Worm (Caenorhabditis elegans) whole organism, L4 larva: ENCODE results near the gene rsp-5.

Experiments used
- F10B5.3 ChIP-seq: sonication (generic microtip); optimal IDR thresholded peaks from 2 replicates; lab custom pipeline; 2016; ENCODE audit warnings: mild to moderate bottlenecking, missing genetic modification characterization, missing compliant biosample characterization
- F44E2.7 ChIP-seq: fragments of 200-800 bp; sonication (Bioruptor generic); IDR thresholded peaks from 2 replicates; pipeline ENCODE4 v2.1.2; 2022; ENCODE audit warnings: missing genetic modification characterization, missing compliant biosample characterization
- T20F7.1 ChIP-seq: fragments of 200-800 bp; sonication (Bioruptor generic); optimal IDR thresholded peaks from 2 replicates; lab custom pipeline; 2018; ENCODE audit warnings: mild to moderate bottlenecking, missing genetic modification characterization, missing compliant biosample characterization
- aha-1 ChIP-seq: fragments of 150-350 bp; peaks from one replicate; lab custom pipeline; 2014; ENCODE audit warnings: missing biosample characterization, missing genetic modification characterization
- aly-2 ChIP-seq: sonication (generic microtip); optimal IDR thresholded peaks from 2 replicates; lab custom pipeline; 2018; ENCODE audit warnings: missing biosample characterization, missing genetic modification characterization
- ama-1 ChIP-seq: fragments of 150-350 bp; optimal IDR thresholded peaks from 2 replicates; lab custom pipeline; 2014; ENCODE audit warnings: inconsistent platforms, mixed read lengths
- attf-4 ChIP-seq: sonication (generic microtip); optimal IDR thresholded peaks from 3 replicates; lab custom pipeline; 2017; ENCODE audit warnings: missing biosample characterization, missing genetic modification characterization
- ceh-32 ChIP-seq: sonication (generic microtip); optimal IDR thresholded peaks from 2 replicates; lab custom pipeline; 2016; ENCODE audit warnings: mild to moderate bottlenecking, missing genetic modification characterization, missing compliant biosample characterization; ENCODE audit not compliant: poor library complexity
- ceh-62 ChIP-seq: sonication (generic microtip); optimal IDR thresholded peaks from 2 replicates; lab custom pipeline; 2017; ENCODE audit warnings: missing biosample characterization, missing genetic modification characterization
- ces-1 ChIP-seq: fragments of 150-350 bp; sonication (generic microtip); optimal IDR thresholded peaks from 4 replicates; lab custom pipeline; 2014; ENCODE audit warnings: missing biosample characterization, missing genetic modification reagents, missing genetic modification characterization
- daf-16 ChIP-seq, 3 experiments: sonication (generic microtip); optimal IDR thresholded peaks; 2 replicates each; lab custom pipeline; 2016 to 2017; ENCODE audit warnings: missing genetic modification characterization in 3 of 3, missing genetic modification reagents in 3 of 3, mild to moderate bottlenecking in 2 of 3, missing compliant biosample characterization in 2 of 3, missing biosample characterization in 1 of 3, moderate library complexity in 1 of 3
- dmd-6 ChIP-seq: fragments of 200-800 bp; sonication (Bioruptor generic); IDR thresholded peaks from 2 replicates; pipeline ENCODE4 v1.3.6; 2022; ENCODE audit warnings: missing genetic modification reagents, missing genetic modification characterization, missing compliant biosample characterization
- dve-1 ChIP-seq: sonication (generic microtip); optimal IDR thresholded peaks from 2 replicates; lab custom pipeline; 2017; ENCODE audit warnings: antibody characterized with exemption, mild to moderate bottlenecking, missing genetic modification characterization, missing compliant biosample characterization; ENCODE audit not compliant: insufficient read depth
- egl-27 ChIP-seq: sonication (generic microtip); optimal IDR thresholded peaks from 3 replicates; lab custom pipeline; 2017; ENCODE audit warnings: missing biosample characterization, missing genetic modification reagents, missing genetic modification characterization
- fkh-10 ChIP-seq: fragments of 150-350 bp; optimal IDR thresholded peaks from 2 replicates; lab custom pipeline; 2014; ENCODE audit warnings: missing biosample characterization, missing genetic modification reagents, missing genetic modification characterization
- hif-1 ChIP-seq, 2 experiments: sonication (generic microtip); optimal IDR thresholded peaks; 2 replicates each; lab custom pipeline; 2016 to 2017; ENCODE audit warnings: missing compliant biosample characterization in 2 of 2, missing genetic modification characterization in 2 of 2, missing genetic modification reagents in 2 of 2, missing genotype in 2 of 2, mild to moderate bottlenecking in 1 of 2
- hlh-11 ChIP-seq: fragments of 200-800 bp; sonication (Bioruptor generic); optimal IDR thresholded peaks from 2 replicates; lab custom pipeline; 2018; ENCODE audit warnings: mild to moderate bottlenecking, missing genetic modification characterization, missing compliant biosample characterization
- lin-1 ChIP-seq: fragments of 200-800 bp; sonication (Bioruptor generic); IDR thresholded peaks from 2 replicates; pipeline ENCODE4 v1.3.6; 2022; ENCODE audit warnings: missing genetic modification reagents, missing genetic modification characterization, missing compliant biosample characterization
- lin-13 ChIP-seq: fragments of 150-350 bp; optimal IDR thresholded peaks from 2 replicates; lab custom pipeline; 2014; ENCODE audit warnings: missing biosample characterization, missing genetic modification reagents, missing genetic modification characterization
- lin-38 ChIP-seq: fragments of 200-800 bp; sonication (Bioruptor generic); IDR thresholded peaks from 2 replicates; pipeline ENCODE4 v1.3.6; 2022; ENCODE audit warnings: missing genetic modification reagents, missing genetic modification characterization, missing compliant biosample characterization
- lsy-2 ChIP-seq, 2 experiments: fragments of 150-350 bp in 1 of 2; sonication (generic microtip) in 1 of 2; optimal IDR thresholded peaks; 2 replicates each; lab custom pipeline; 2014 to 2017; ENCODE audit warnings: missing biosample characterization in 2 of 2, missing genetic modification characterization in 2 of 2
- madf-5 ChIP-seq, 2 experiments: fragments of 200-800 bp; sonication (Bioruptor generic); IDR thresholded peaks; 2 replicates each; pipeline ENCODE4 v1.3.6; 2022; ENCODE audit warnings: missing compliant biosample characterization in 2 of 2, missing genetic modification characterization in 2 of 2
- mdt-29 ChIP-seq: fragments of 200-800 bp; sonication (Bioruptor generic); IDR thresholded peaks from 2 replicates; pipeline ENCODE4 v1.3.6; 2022; ENCODE audit warnings: missing genetic modification reagents, missing genetic modification characterization, missing compliant biosample characterization
- mep-1 ChIP-seq: fragments of 150-350 bp; sonication (generic microtip); optimal IDR thresholded peaks from 3 replicates; lab custom pipeline; 2014; ENCODE audit warnings: missing biosample characterization, missing genetic modification characterization
- mxl-3 ChIP-seq: fragments of 200-800 bp; sonication (Bioruptor generic); optimal IDR thresholded peaks from 2 replicates; lab custom pipeline; 2018; ENCODE audit warnings: mild to moderate bottlenecking, missing genetic modification characterization, missing compliant biosample characterization
- nhr-102 ChIP-seq: sonication (generic microtip); optimal IDR thresholded peaks from 2 replicates; lab custom pipeline; 2016; ENCODE audit warnings: mild to moderate bottlenecking, missing genetic modification characterization, moderate library complexity, missing compliant biosample characterization
- nhr-11 ChIP-seq: fragments of 150-350 bp; optimal IDR thresholded peaks from 2 replicates; lab custom pipeline; 2014; ENCODE audit warnings: missing biosample characterization, missing genetic modification characterization
- nhr-28 ChIP-seq: fragments of 150-350 bp; optimal IDR thresholded peaks from 2 replicates; lab custom pipeline; 2014; ENCODE audit warnings: missing biosample characterization, missing genetic modification characterization
- nhr-42 ChIP-seq: fragments of 200-800 bp; sonication (Bioruptor generic); IDR thresholded peaks from 2 replicates; pipeline ENCODE4 v1.3.6; 2022; ENCODE audit warnings: missing genetic modification characterization, missing compliant biosample characterization
- nhr-48 ChIP-seq: sonication (generic microtip); optimal IDR thresholded peaks from 2 replicates; lab custom pipeline; 2016; ENCODE audit warnings: mild to moderate bottlenecking, missing genetic modification characterization, missing compliant biosample characterization
- saeg-2 ChIP-seq: fragments of 200-800 bp; sonication (Bioruptor generic); IDR thresholded peaks from 2 replicates; pipeline ENCODE4 v1.3.6; 2022; ENCODE audit warnings: missing genetic modification reagents, missing genetic modification characterization, missing compliant biosample characterization
- set-16 ChIP-seq: fragments of 200-800 bp; sonication (Bioruptor generic); IDR thresholded peaks from 2 replicates; pipeline ENCODE4 v1.3.6; 2022; ENCODE audit warnings: missing genetic modification reagents, missing genetic modification characterization, missing compliant biosample characterization
- tra-1 ChIP-seq: fragments of 200-800 bp; sonication (Bioruptor generic); IDR thresholded peaks from 2 replicates; pipeline ENCODE4 v1.3.6; 2022; ENCODE audit warnings: missing genetic modification reagents, missing genetic modification characterization, missing compliant biosample characterization
- unc-62 ChIP-seq, 3 experiments: fragments of 150-350 bp in 1 of 3; sonication (generic microtip); optimal IDR thresholded peaks in 2 of 3; peaks in 1 of 3; 1 replicate in 1 of 3; 2 replicates in 2 of 3; lab custom pipeline; 2014 to 2017; ENCODE audit warnings: missing biosample characterization in 3 of 3, missing genetic modification characterization in 3 of 3, missing genetic modification reagents in 3 of 3, missing genotype in 1 of 3
- vab-7 ChIP-seq: fragments of 200-800 bp; sonication (Bioruptor generic); IDR thresholded peaks from 2 replicates; pipeline ENCODE4 v1.3.6; 2022; ENCODE audit warnings: missing genetic modification reagents, missing genetic modification characterization, missing compliant biosample characterization
- zfp-3 ChIP-seq: fragments of 200-800 bp; sonication (Bioruptor generic); conservative IDR thresholded peaks from 2 replicates; pipeline ENCODE4 v1.3.6; 2022; ENCODE audit warnings: missing genetic modification reagents, missing genetic modification characterization, missing compliant biosample characterization

rsp-5 gene

ce11 chrII:6523940-6524339, 34.0 kb downstream of the rsp-5 start:
- TF ChIP-seq aly-2 (no peak), zfp-3 (GFP tag; lab: Robert Waterston, UW) (0 out of 2 replicates have a peak, but pooled peaks have one; percentile 7), set-16 (GFP tag; lab: Robert Waterston, UW) (no peak), aha-1 (tag; lab: Kevin White, UChicago) (peak; percentile 91)
- TF ChIP-seq, all 104 proteins: peak for 2

- peak; percentile 21 for TF ChIP-seq dve-1 (tag; lab: Kevin White, UChicago)
- no peak for TF ChIP-seq daf-16 (GFP tag; optimal IDR thresholded peaks at IDR 0.05; lab: Kevin White, UChicago)
- peak; percentile 72 for TF ChIP-seq daf-16 (tag; optimal IDR thresholded peaks at IDR 0.05; lab: Kevin White, UChicago)
- no peak for TF ChIP-seq T20F7.1 (GFP tag; lab: Kevin White, UChicago)
- TF ChIP-seq nhr-42 (GFP tag; lab: Robert Waterston, UW) = no peak
- TF ChIP-seq hlh-11 (tag; lab: Kevin White, UChicago) = peak; percentile 67
- TF ChIP-seq unc-62 (GFP tag; optimal IDR thresholded peaks at IDR 0.05 in 1 of 2; lab: Kevin White, UChicago) = no peak
- TF ChIP-seq unc-62 (tag; optimal IDR thresholded peaks at IDR 0.05; lab: Kevin White, UChicago) = no peak
- 0 out of 2 replicates have a peak, but pooled peaks have one; percentile 32 for TF ChIP-seq dmd-6 (GFP tag; lab: Robert Waterston, UW)
- TF ChIP-seq mep-1 (tag; lab: Kevin White, UChicago) = no peak
- TF ChIP-seq, all 104 proteins: peak for 4
These were observed 34.6 kb downstream of the rsp-5 start, which contains the start of gene C56E6.2 for ce11 chrII:6524501-6524977. Gene C56E6.2 (plus strand): TSS chrII:6524927.

ce11 chrII:6526136-6526684, 36.2 kb downstream of the rsp-5 start:
- TF ChIP-seq lin-38 = peak; percentile 34; the same call in 1 of the 2 replicates
- TF ChIP-seq unc-62 (GFP tag; optimal IDR thresholded peaks at IDR 0.05 in 1 of 2; lab: Kevin White, UChicago) = peak in 1 of 2 experiments; percentile 10
- TF ChIP-seq unc-62 (tag; optimal IDR thresholded peaks at IDR 0.05; lab: Kevin White, UChicago) = no peak
- TF ChIP-seq mep-1 (tag; lab: Kevin White, UChicago) = no peak
- no peak for TF ChIP-seq daf-16 (GFP tag; optimal IDR thresholded peaks at IDR 0.05; lab: Kevin White, UChicago)
- TF ChIP-seq daf-16 (tag; optimal IDR thresholded peaks at IDR 0.05; lab: Kevin White, UChicago) = peak; percentile 91
- TF ChIP-seq mxl-3 (GFP tag; lab: Kevin White, UChicago) = no peak
- no peak for TF ChIP-seq egl-27 (tag; lab: Kevin White, UChicago)
- peak; percentile 7 for TF ChIP-seq dve-1 (tag; lab: Kevin White, UChicago)
- TF ChIP-seq nhr-102 = peak; percentile 52

ce11 chrII:6528629-6529028, 38.7 kb downstream of the rsp-5 start, which contains the start of gene C56E6.4:
Gene C56E6.4 (minus strand): TSS chrII:6528729.
- TF ChIP-seq saeg-2 (GFP tag; lab: Robert Waterston, UW) = no peak
- TF ChIP-seq nhr-11 = no peak
- TF ChIP-seq hif-1 (tag; optimal IDR thresholded peaks at IDR 0.05; lab: Kevin White, UChicago) = no peak
- no peak for TF ChIP-seq ama-1 (lab: Kevin White, UChicago)
- TF ChIP-seq mdt-29 = no peak
- no peak for TF ChIP-seq nhr-48
- TF ChIP-seq F44E2.7 (GFP tag; lab: Robert Waterston, UW) = no peak
- no peak for TF ChIP-seq lin-13 (GFP tag; lab: Kevin White, UChicago)
- TF ChIP-seq ces-1 (GFP tag; lab: Kevin White, UChicago) = no peak
- no peak for TF ChIP-seq aha-1 (tag; lab: Kevin White, UChicago)
- TF ChIP-seq lsy-2 (tag; optimal IDR thresholded peaks at IDR 0.05; lab: Kevin White, UChicago) = no peak
- no peak for TF ChIP-seq madf-5 (GFP tag; IDR thresholded peaks at IDR 0.05; lab: Robert Waterston, UW)
- no peak for TF ChIP-seq lin-1 (GFP tag; lab: Robert Waterston, UW)
- TF ChIP-seq tra-1 (GFP tag; lab: Robert Waterston, UW) = no peak

ce11 chrII:6531527-6531926, 41.6 kb downstream of the rsp-5 start, which contains the start of gene abch-1:
Gene abch-1 (minus strand): TSS chrII:6531627.
- TF ChIP-seq F44E2.7 (GFP tag; lab: Robert Waterston, UW) (no peak), ama-1 (lab: Kevin White, UChicago) (no peak), F10B5.3 (tag; lab: Kevin White, UChicago) (no peak), ceh-32 (tag; lab: Kevin White, UChicago) (no peak), vab-7 (GFP tag; lab: Robert Waterston, UW) (no peak), set-16 (GFP tag; lab: Robert Waterston, UW) (no peak), nhr-28 (tag; lab: Kevin White, UChicago) (no peak), attf-4 (no peak), ceh-62 (tag; lab: Kevin White, UChicago) (no peak), fkh-10 (no peak)
